Worm (Caenorhabditis elegans) whole organism, L3 larva: Measurements from ENCODE around the gene dhhc-1.

Source experiments
- elt-1 ChIP-seq: fragments of 150-350 bp; optimal IDR thresholded peaks from 2 replicates; lab custom pipeline; 2014; ENCODE audit warnings: missing biosample characterization, missing genetic modification characterization
- elt-3 ChIP-seq, 3 experiments: fragments of 150-350 bp in 1 of 3; sonication (generic microtip) in 2 of 3; optimal IDR thresholded peaks; 2 replicates in 2 of 3; 4 replicates in 1 of 3; lab custom pipeline; 2014 to 2017; ENCODE audit warnings: missing biosample characterization in 3 of 3, missing genetic modification characterization in 3 of 3
- fos-1 ChIP-seq: fragments of 150-350 bp; optimal IDR thresholded peaks from 2 replicates; lab custom pipeline; 2014; ENCODE audit warnings: missing biosample characterization, missing genetic modification characterization
- lin-39 ChIP-seq: fragments of 150-350 bp; optimal IDR thresholded peaks from 2 replicates; lab custom pipeline; 2018; ENCODE audit warnings: missing biosample characterization, missing genetic modification reagents, missing genetic modification characterization
- nhr-28 ChIP-seq: fragments of 150-350 bp; optimal IDR thresholded peaks from 2 replicates; lab custom pipeline; 2014; ENCODE audit warnings: missing biosample characterization, missing genetic modification characterization
- pqm-1 ChIP-seq: fragments of 150-350 bp; optimal IDR thresholded peaks from 2 replicates; lab custom pipeline; 2017; ENCODE audit warnings: missing biosample characterization, missing genetic modification characterization, inconsistent platforms
- tbx-2 ChIP-seq: sonication (generic microtip); optimal IDR thresholded peaks from 2 replicates; lab custom pipeline; 2016; ENCODE audit warnings: mild to moderate bottlenecking, missing genetic modification characterization, missing compliant biosample characterization
- ztf-4 ChIP-seq: fragments of 150-350 bp; optimal IDR thresholded peaks from 2 replicates; lab custom pipeline; 2014; ENCODE audit warnings: missing biosample characterization, missing genetic modification characterization

DNA sequence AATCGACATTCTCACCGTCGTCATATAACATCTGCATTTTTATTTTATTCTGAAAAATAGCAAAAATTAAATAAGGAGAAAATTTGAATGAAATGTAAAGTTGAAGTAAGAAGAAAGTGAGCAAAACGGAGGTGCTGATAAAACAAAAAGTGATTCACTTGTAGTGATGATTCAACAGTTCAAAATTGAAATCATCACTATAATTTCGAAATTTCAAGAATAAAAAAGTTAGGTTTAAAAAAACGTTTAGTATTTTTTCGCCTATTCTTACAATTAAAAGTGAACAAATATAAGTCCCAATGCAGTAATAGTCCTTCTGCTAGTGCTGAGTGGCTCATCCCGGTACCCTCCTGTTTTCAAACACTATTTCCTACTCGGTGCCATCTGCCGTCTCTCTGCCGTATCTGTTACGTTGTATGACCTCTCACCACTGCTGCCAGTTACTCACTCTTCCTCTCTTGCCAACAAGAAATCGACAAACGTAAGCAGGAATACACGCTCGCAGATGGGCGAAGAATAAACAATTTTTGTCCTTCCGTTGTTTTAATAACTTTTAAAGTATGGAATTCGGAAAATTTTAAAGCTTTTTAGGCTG is at the start of gene dhhc-1:
- TF ChIP-seq lin-39 (tag; lab: Kevin White, UChicago) (peak; percentile 51), fos-1 (tag; lab: Kevin White, UChicago) (no peak), pqm-1 (no peak), nhr-28 (tag; lab: Kevin White, UChicago) (no peak), ztf-4 (tag; lab: Kevin White, UChicago) (no peak), elt-3 (tag; optimal IDR thresholded peaks at IDR 0.05; lab: Kevin White, UChicago) (no peak), elt-1 (tag; lab: Kevin White, UChicago) (no peak), tbx-2 (tag; lab: Kevin White, UChicago) (no peak)
